Fruit fly (Drosophila melanogaster) whole organism, embryonic: ENCODE data around the gene Tpst.

Experiments used
- Antp ChIP-seq: fragments of 200-800 bp; sonication (Bioruptor generic); optimal IDR thresholded peaks from 3 replicates; lab custom pipeline; 2016; ENCODE audit warnings: missing biosample characterization, missing genetic modification characterization
- Bdp1 ChIP-seq: fragments of 200-800 bp; sonication (Bioruptor generic); optimal IDR thresholded peaks from 3 replicates; lab custom pipeline; 2016; ENCODE audit warnings: missing biosample characterization, missing genetic modification characterization
- Bgb ChIP-seq: fragments of 200-800 bp; sonication (Bioruptor generic); IDR thresholded peaks from 2 replicates; pipeline ENCODE4 v1.3.6; 2022; ENCODE audit warnings: missing biosample characterization, missing genetic modification characterization; ENCODE audit not compliant: partially characterized antibody
- Blimp-1 ChIP-seq: fragments of 200-800 bp; sonication (Bioruptor generic); optimal IDR thresholded peaks from 3 replicates; lab custom pipeline; 2018; ENCODE audit warnings: missing biosample characterization, missing genetic modification characterization, mild to moderate bottlenecking, moderate library complexity, missing genetic modification reagents
- CG12104 ChIP-seq: fragments of 200-800 bp; sonication (Bioruptor generic); optimal IDR thresholded peaks from 3 replicates; lab custom pipeline; 2016; ENCODE audit warnings: missing biosample characterization, missing genetic modification characterization
- CG12236 ChIP-seq: fragments of 200-800 bp; sonication (Bioruptor generic); optimal IDR thresholded peaks from 2 replicates; lab custom pipeline; 2016; ENCODE audit warnings: missing biosample characterization, missing genetic modification characterization
- CG1603 ChIP-seq: fragments of 200-800 bp; sonication (Bioruptor generic); optimal IDR thresholded peaks from 2 replicates; lab custom pipeline; 2019; ENCODE audit warnings: missing biosample characterization, mild to moderate bottlenecking, missing genetic modification characterization, moderate library complexity
- CG16863 ChIP-seq: fragments of 200-800 bp; sonication (Bioruptor generic); optimal IDR thresholded peaks from 3 replicates; lab custom pipeline; 2016; ENCODE audit warnings: missing biosample characterization, missing genetic modification characterization
- CG17328 ChIP-seq: fragments of 200-800 bp; sonication (Bioruptor generic); IDR thresholded peaks from 2 replicates; pipeline ENCODE4 v1.3.6; 2022; ENCODE audit warnings: missing biosample characterization, missing genetic modification characterization
- CG17385 ChIP-seq: fragments of 200-800 bp; sonication (Bioruptor generic); optimal IDR thresholded peaks from 3 replicates; lab custom pipeline; 2018; ENCODE audit warnings: missing biosample characterization, mild to moderate bottlenecking, missing genetic modification characterization
- CG17829 ChIP-seq: fragments of 200-800 bp; optimal IDR thresholded peaks from 2 replicates; lab custom pipeline; 2019; ENCODE audit warnings: missing biosample characterization, mild to moderate bottlenecking, missing genetic modification characterization, moderate library complexity
- CG18262 ChIP-seq: fragments of 200-800 bp; optimal IDR thresholded peaks from 3 replicates; lab custom pipeline; 2019; ENCODE audit warnings: missing biosample characterization, mild to moderate bottlenecking, missing genetic modification characterization, moderate library complexity
- CG2129 ChIP-seq: fragments of 200-800 bp; sonication (Bioruptor generic); IDR thresholded peaks from 2 replicates; pipeline ENCODE4 v1.3.6; 2022; ENCODE audit warnings: missing biosample characterization, missing genetic modification characterization; ENCODE audit not compliant: partially characterized antibody
- CG2678 ChIP-seq: fragments of 200-800 bp; sonication (Bioruptor generic); optimal IDR thresholded peaks from 3 replicates; lab custom pipeline; 2019; ENCODE audit warnings: missing biosample characterization, mild to moderate bottlenecking, missing genetic modification characterization, moderate library complexity
- CG2712 ChIP-seq: fragments of 200-800 bp; optimal IDR thresholded peaks from 3 replicates; lab custom pipeline; 2019; ENCODE audit warnings: missing biosample characterization, mild to moderate bottlenecking, missing genetic modification characterization, moderate library complexity
- CG31224 ChIP-seq: fragments of 200-800 bp; sonication (Bioruptor generic); IDR thresholded peaks from 2 replicates; pipeline ENCODE4 v1.3.6; 2022; ENCODE audit warnings: missing biosample characterization, missing genetic modification characterization
- CG31441 ChIP-seq: fragments of 200-800 bp; sonication (Bioruptor generic); IDR thresholded peaks from 2 replicates; pipeline ENCODE4 v1.3.6; 2022; ENCODE audit warnings: missing biosample characterization, missing genetic modification characterization
- CG34376 ChIP-seq: fragments of 200-800 bp; sonication (Bioruptor generic); optimal IDR thresholded peaks from 2 replicates; lab custom pipeline; 2018; ENCODE audit warnings: missing biosample characterization, mild to moderate bottlenecking, missing genetic modification characterization
- CG34422 ChIP-seq: fragments of 200-800 bp; sonication (Bioruptor generic); IDR thresholded peaks from 3 replicates; pipeline ENCODE4 v1.3.6; 2022; ENCODE audit warnings: missing biosample characterization, missing genetic modification characterization
- CG42726 ChIP-seq: fragments of 200-800 bp; sonication (Bioruptor generic); IDR thresholded peaks from 2 replicates; pipeline ENCODE4 v1.3.6; 2022; ENCODE audit warnings: missing biosample characterization, missing genetic modification characterization; ENCODE audit not compliant: partially characterized antibody
- CG4730 ChIP-seq: fragments of 200-800 bp; sonication (Bioruptor generic); IDR thresholded peaks from 2 replicates; pipeline ENCODE4 v1.3.6; 2022; ENCODE audit warnings: missing biosample characterization, missing genetic modification characterization
- CG8089 ChIP-seq: fragments of 200-800 bp; sonication (Bioruptor generic); optimal IDR thresholded peaks from 3 replicates; lab custom pipeline; 2016; ENCODE audit warnings: missing biosample characterization, missing genetic modification characterization
- CG8388 ChIP-seq: fragments of 200-800 bp; sonication (Bioruptor generic); optimal IDR thresholded peaks from 2 replicates; lab custom pipeline; 2019; ENCODE audit warnings: missing biosample characterization, mild to moderate bottlenecking, missing genetic modification characterization, moderate library complexity
- CHES-1-like ChIP-seq: fragments of 200-800 bp; sonication (Bioruptor generic); optimal IDR thresholded peaks from 2 replicates; lab custom pipeline; 2016; ENCODE audit warnings: missing biosample characterization, missing genetic modification characterization
- CoRest ChIP-seq: fragments of 200-800 bp; sonication (Bioruptor generic); optimal IDR thresholded peaks from 3 replicates; lab custom pipeline; 2018; ENCODE audit warnings: missing biosample characterization, mild to moderate bottlenecking, missing genetic modification characterization, moderate library complexity
- D19B ChIP-seq: fragments of 200-800 bp; sonication (Bioruptor generic); optimal IDR thresholded peaks from 2 replicates; lab custom pipeline; 2017; ENCODE audit warnings: missing biosample characterization, mild to moderate bottlenecking, missing genetic modification characterization
- Drgx ChIP-seq: fragments of 200-800 bp; sonication (Bioruptor generic); IDR thresholded peaks from 2 replicates; pipeline ENCODE4 v1.3.6; 2022; ENCODE audit warnings: missing biosample characterization, missing genetic modification characterization
- Eip74EF ChIP-seq, 2 experiments: fragments of 200-800 bp in 1 of 2; fragments of >200 bp in 1 of 2; sonication (Bioruptor generic) in 1 of 2; optimal IDR thresholded peaks; 2 replicates each; lab custom pipeline; 2017 to 2019; ENCODE audit warnings: missing biosample characterization in 2 of 2, missing genetic modification characterization in 2 of 2, mild to moderate bottlenecking in 1 of 2, moderate library complexity in 1 of 2
- Hmr ChIP-seq: fragments of 200-800 bp; sonication (Bioruptor generic); optimal IDR thresholded peaks from 3 replicates; lab custom pipeline; 2017; ENCODE audit warnings: mild to moderate bottlenecking, missing biosample characterization, missing genetic modification reagents, missing genetic modification characterization
- Med ChIP-seq: fragments of 200-800 bp; sonication (Bioruptor generic); peaks from one replicate; lab custom pipeline; 2016; ENCODE audit warnings: missing biosample characterization, missing genetic modification characterization, mild to moderate bottlenecking, inconsistent platforms, moderate library complexity
- Rfx ChIP-seq: fragments of 200-800 bp; sonication (Bioruptor generic); IDR thresholded peaks from 2 replicates; pipeline ENCODE4 v1.3.6; 2022; ENCODE audit warnings: missing biosample characterization, missing genetic modification characterization
- Sox102F ChIP-seq: fragments of 200-800 bp; sonication (Bioruptor generic); optimal IDR thresholded peaks from 2 replicates; lab custom pipeline; 2018; ENCODE audit warnings: missing biosample characterization, mild to moderate bottlenecking, missing genetic modification characterization, moderate library complexity
- ase ChIP-seq: fragments of 200-800 bp; sonication (Bioruptor generic); IDR thresholded peaks from 3 replicates; pipeline ENCODE4 v1.3.6; 2022; ENCODE audit warnings: missing biosample characterization, missing genetic modification characterization
- az2 ChIP-seq: fragments of 200-800 bp; sonication (Bioruptor generic); optimal IDR thresholded peaks from 3 replicates; lab custom pipeline; 2016; ENCODE audit warnings: missing biosample characterization, missing genetic modification characterization
- bsh ChIP-seq, 2 experiments: fragments of 200-800 bp; sonication (Bioruptor generic); optimal IDR thresholded peaks; 2 replicates each; lab custom pipeline; 2017 to 2018; ENCODE audit warnings: mild to moderate bottlenecking in 2 of 2, missing biosample characterization in 2 of 2, missing genetic modification characterization in 2 of 2, moderate library complexity in 1 of 2
- crc ChIP-seq: fragments of 200-800 bp; sonication (Bioruptor generic); optimal IDR thresholded peaks from 2 replicates; lab custom pipeline; 2016; ENCODE audit warnings: missing biosample characterization, missing genetic modification characterization
- fd96Cb ChIP-seq: fragments of 200-800 bp; sonication (Bioruptor generic); optimal IDR thresholded peaks from 2 replicates; lab custom pipeline; 2018; ENCODE audit warnings: missing biosample characterization, mild to moderate bottlenecking, missing genetic modification characterization, moderate library complexity
- gsb-n ChIP-seq: fragments of 200-800 bp; sonication (Bioruptor generic); optimal IDR thresholded peaks from 3 replicates; lab custom pipeline; 2018; ENCODE audit warnings: missing biosample characterization, mild to moderate bottlenecking, missing genetic modification characterization
- hkb ChIP-seq, 2 experiments: fragments of 200-800 bp in 1 of 2; fragments of >200 bp in 1 of 2; sonication (Bioruptor generic) in 1 of 2; IDR thresholded peaks in 1 of 2; optimal IDR thresholded peaks in 1 of 2; 2 replicates each; pipeline versions ENCODE4 v1.3.6 to Lab custom; 2017 to 2022; ENCODE audit warnings: missing biosample characterization in 1 of 2, missing genetic modification characterization in 1 of 2
- ind ChIP-seq: fragments of 200-800 bp; sonication (Bioruptor generic); optimal IDR thresholded peaks from 3 replicates; lab custom pipeline; 2016; ENCODE audit warnings: missing biosample characterization, missing genetic modification characterization
- jigr1 ChIP-seq: fragments of 200-800 bp; sonication (Bioruptor generic); IDR thresholded peaks from 3 replicates; pipeline ENCODE4 v1.3.6; 2022; ENCODE audit warnings: missing biosample characterization, missing genetic modification characterization
- lilli ChIP-seq: fragments of 200-800 bp; sonication (Bioruptor generic); optimal IDR thresholded peaks from 3 replicates; lab custom pipeline; 2016; ENCODE audit warnings: missing biosample characterization, missing genetic modification characterization
- lmd ChIP-seq: fragments of 200-800 bp; sonication (Bioruptor generic); IDR thresholded peaks from 2 replicates; pipeline ENCODE4 v1.3.6; 2022; ENCODE audit warnings: missing biosample characterization, missing genetic modification characterization
- luna ChIP-seq: fragments of 200-800 bp; sonication (Bioruptor generic); optimal IDR thresholded peaks from 2 replicates; lab custom pipeline; 2016; ENCODE audit warnings: missing biosample characterization, missing genetic modification characterization
- maf-S ChIP-seq: fragments of 200-800 bp; sonication (Bioruptor generic); optimal IDR thresholded peaks from 2 replicates; lab custom pipeline; 2016; ENCODE audit warnings: missing biosample characterization, missing genetic modification characterization
- p53 ChIP-seq: fragments of 200-800 bp; sonication (Bioruptor generic); optimal IDR thresholded peaks from 2 replicates; lab custom pipeline; 2016; ENCODE audit warnings: missing biosample characterization, missing genetic modification characterization
- pnt ChIP-seq: fragments of 200-800 bp; sonication (Bioruptor generic); optimal IDR thresholded peaks from 3 replicates; lab custom pipeline; 2016; ENCODE audit warnings: missing biosample characterization, missing genetic modification characterization
- slbo ChIP-seq: fragments of 200-800 bp; sonication (Bioruptor generic); IDR thresholded peaks from 2 replicates; pipeline ENCODE4 v1.3.6; 2022; ENCODE audit warnings: missing biosample characterization, missing genetic modification characterization

Tpst gene

DNA sequence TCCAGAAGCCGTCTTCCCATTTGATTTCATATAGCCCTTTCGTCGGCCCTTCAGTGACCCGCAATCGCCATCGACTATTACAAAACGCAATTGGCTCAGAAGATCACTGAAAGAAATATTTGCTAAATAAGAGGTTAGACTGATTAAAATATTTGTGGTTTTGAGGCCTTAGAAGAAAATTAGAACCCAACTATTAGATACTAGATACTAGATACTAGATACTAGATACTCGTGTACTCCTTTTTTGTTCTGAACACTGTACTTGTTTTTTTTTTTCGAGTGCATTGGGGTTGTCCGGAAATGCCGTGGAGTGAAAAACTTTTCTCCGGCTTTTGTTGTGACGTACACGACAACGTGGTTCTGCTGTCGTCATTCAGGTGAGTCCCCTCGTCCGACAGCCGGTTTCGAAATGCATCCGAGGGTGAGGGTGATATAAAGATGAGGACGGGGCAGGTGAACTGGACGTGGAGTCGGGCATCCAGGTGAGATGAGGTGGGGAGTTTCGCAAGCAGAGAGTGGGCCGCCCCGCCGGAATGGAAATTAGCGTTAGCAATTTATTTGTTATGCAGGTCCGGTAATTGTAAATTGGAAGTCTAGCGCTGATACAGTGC lies 66.8 kb downstream of the Tpst start (continued):
- no peak for TF ChIP-seq CG12236 (GFP tag; lab: Kevin White, UChicago)
- TF ChIP-seq jigr1: no peak
- TF ChIP-seq pnt (GFP tag; lab: Kevin White, UChicago): peak; percentile 41
- peak; percentile 5 for TF ChIP-seq Hmr
- peak; percentile 28 for TF ChIP-seq ind (GFP tag; lab: Kevin White, UChicago)
- TF ChIP-seq CHES-1-like (GFP tag; lab: Kevin White, UChicago): peak; percentile 15
- no peak for TF ChIP-seq Bgb (GFP tag; lab: Robert Waterston, UW)
- peak; percentile 17 for TF ChIP-seq CG8089
- TF ChIP-seq CG18262: peak; percentile 26
- peak; percentile 63 for TF ChIP-seq Blimp-1 (GFP tag; lab: Kevin White, UChicago)
- TF ChIP-seq lmd: peak; percentile 27; the same call in 1 of the 2 replicates
- TF ChIP-seq Drgx: 0 out of 2 replicates have a peak, but pooled peaks have one; percentile 8
- peak; percentile 43 for TF ChIP-seq fd96Cb
- peak; percentile 21; the same call in 1 of the 2 replicates for TF ChIP-seq slbo (GFP tag; lab: Robert Waterston, UW)
- TF ChIP-seq CG12104 (GFP tag; lab: Kevin White, UChicago): no peak
- TF ChIP-seq D19B (GFP tag; lab: Kevin White, UChicago): no peak
- TF ChIP-seq Bdp1 (GFP tag; lab: Kevin White, UChicago): no peak
- TF ChIP-seq Med: peak; percentile 81
- TF ChIP-seq CG17829 (tag; lab: Kevin White, UChicago): peak; percentile 10
- TF ChIP-seq CG4730 (GFP tag; lab: Robert Waterston, UW): 0 out of 2 replicates have a peak, but pooled peaks have one; percentile 10
- peak; percentile 38; the same call in 1 of the 2 replicates for TF ChIP-seq CG31441 (GFP tag; lab: Robert Waterston, UW)
- peak; percentile 20 for TF ChIP-seq lilli (GFP tag; lab: Kevin White, UChicago)
- TF ChIP-seq Sox102F (GFP tag; lab: Kevin White, UChicago): peak; percentile 38
- no peak for TF ChIP-seq hkb (optimal IDR thresholded peaks at IDR 0.05; lab: Kevin White, UChicago)
- 0 out of 2 replicates have a peak, but pooled peaks have one; percentile 13 for TF ChIP-seq hkb (GFP tag; IDR thresholded peaks at IDR 0.05; lab: Robert Waterston, UW)
- TF ChIP-seq ase: no peak
- no peak for TF ChIP-seq Eip74EF (GFP tag; optimal IDR thresholded peaks at IDR 0.05; lab: Kevin White, UChicago)
- TF ChIP-seq CG2678: peak; percentile 38
- TF ChIP-seq CG2712: peak; percentile 29
- TF ChIP-seq CG16863 (GFP tag; lab: Kevin White, UChicago): peak; percentile 36
- TF ChIP-seq gsb-n: peak; percentile 18
- TF ChIP-seq bsh (GFP tag; optimal IDR thresholded peaks at IDR 0.05; lab: Kevin White, UChicago): peak in 1 of 2 experiments; percentile 67
- no peak for TF ChIP-seq p53 (GFP tag; lab: Kevin White, UChicago)
- TF ChIP-seq CG34422: 0 out of 3 replicates have a peak, but pooled peaks have one; percentile 13
- TF ChIP-seq CG1603 (tag; lab: Kevin White, UChicago): peak; percentile 45
- TF ChIP-seq luna: no peak
- TF ChIP-seq CG8388: peak; percentile 11
- TF ChIP-seq crc (GFP tag; lab: Kevin White, UChicago): peak; percentile 24
- no peak for TF ChIP-seq CG42726 (GFP tag; lab: Robert Waterston, UW)
- TF ChIP-seq maf-S: no peak
- no peak for TF ChIP-seq CG34376 (GFP tag; lab: Kevin White, UChicago)
- TF ChIP-seq Antp: peak; percentile 25
- TF ChIP-seq CG17385 (GFP tag; lab: Kevin White, UChicago): peak; percentile 9
- TF ChIP-seq CG2129 (GFP tag; lab: Robert Waterston, UW): no peak
- TF ChIP-seq az2 (GFP tag; lab: Kevin White, UChicago): peak; percentile 11
- no peak for TF ChIP-seq CG31224 (GFP tag; lab: Robert Waterston, UW)
- 0 out of 2 replicates have a peak, but pooled peaks have one; percentile 7 for TF ChIP-seq CG17328 (GFP tag; lab: Robert Waterston, UW)
- peak; percentile 13; the same call in 1 of the 2 replicates for TF ChIP-seq Rfx (GFP tag; lab: Robert Waterston, UW)
- TF ChIP-seq CoRest: peak; percentile 10
